Fruit fly (Drosophila melanogaster) whole organism, wandering third instar larva: ENCODE results near the gene INPP5E.

ENCODE experiments used
- CG32264 ChIP-seq: fragments of 200-800 bp; sonication (Bioruptor generic); optimal IDR thresholded peaks from 2 replicates; lab custom pipeline; 2016; ENCODE audit warnings: missing biosample characterization, missing genetic modification characterization
- CG9705 ChIP-seq: fragments of 200-800 bp; sonication (Bioruptor generic); optimal IDR thresholded peaks from 2 replicates; lab custom pipeline; 2018; ENCODE audit warnings: missing biosample characterization, mild to moderate bottlenecking, missing genetic modification characterization
- CrebA ChIP-seq: fragments of 200-800 bp; sonication (Bioruptor generic); optimal IDR thresholded peaks from 2 replicates; lab custom pipeline; 2016; ENCODE audit warnings: missing biosample characterization, mild to moderate bottlenecking, missing genetic modification characterization, borderline replicate concordance
- Dfd ChIP-seq: fragments of >200 bp; optimal IDR thresholded peaks from 2 replicates; lab custom pipeline; 2017; ENCODE audit warnings: missing biosample characterization, missing genetic modification characterization
- HLH106 ChIP-seq: fragments of 200-800 bp; optimal IDR thresholded peaks from 3 replicates; lab custom pipeline; 2019; ENCODE audit warnings: missing biosample characterization, mild to moderate bottlenecking, missing genetic modification characterization, moderate library complexity
- Hnf4 ChIP-seq: fragments of 200-800 bp; sonication (Bioruptor generic); optimal IDR thresholded peaks from 2 replicates; lab custom pipeline; 2016; ENCODE audit warnings: missing biosample characterization, mild to moderate bottlenecking, missing genetic modification characterization
- Hr78 ChIP-seq: fragments of >200 bp; optimal IDR thresholded peaks from 2 replicates; lab custom pipeline; 2017; ENCODE audit warnings: missing biosample characterization, missing genetic modification characterization
- Hr83 ChIP-seq: fragments of 200-300 bp; sonication (Bioruptor generic); optimal IDR thresholded peaks from 2 replicates; lab custom pipeline; 2016; ENCODE audit warnings: missing biosample characterization, mild to moderate bottlenecking, missing genetic modification characterization, moderate library complexity; ENCODE audit not compliant: poor library complexity, severe bottlenecking
- Jra ChIP-seq: sonication (Bioruptor generic); optimal IDR thresholded peaks from 2 replicates; lab custom pipeline; 2016; ENCODE audit warnings: missing biosample characterization, missing genetic modification characterization
- Mio ChIP-seq: sonication (Bioruptor generic); optimal IDR thresholded peaks from 2 replicates; lab custom pipeline; 2016; ENCODE audit warnings: missing biosample characterization, missing genetic modification characterization
- Myc ChIP-seq: fragments of >200 bp; optimal IDR thresholded peaks from 2 replicates; lab custom pipeline; 2017
- N ChIP-seq: fragments of >200 bp; optimal IDR thresholded peaks from 2 replicates; lab custom pipeline; 2018; ENCODE audit warnings: missing biosample characterization, missing external identifiers, missing genetic modification characterization
- OdsH ChIP-seq: fragments of 200-800 bp; sonication (Bioruptor generic); optimal IDR thresholded peaks from 2 replicates; lab custom pipeline; 2016; ENCODE audit warnings: missing biosample characterization, mild to moderate bottlenecking, missing genetic modification characterization
- Rel ChIP-seq, 2 experiments: fragments of 200-800 bp; sonication (Bioruptor generic) in 1 of 2; optimal IDR thresholded peaks; 2 replicates in 1 of 2; 3 replicates in 1 of 2; lab custom pipeline; 2016 to 2019; ENCODE audit warnings: mild to moderate bottlenecking in 2 of 2, missing biosample characterization in 2 of 2, missing genetic modification characterization in 2 of 2, moderate library complexity in 1 of 2
- Sp1 ChIP-seq: fragments of 200-800 bp; sonication (Bioruptor generic); optimal IDR thresholded peaks from 3 replicates; lab custom pipeline; 2019; ENCODE audit warnings: missing biosample characterization, mild to moderate bottlenecking, missing genetic modification characterization, moderate library complexity
- Vsx2 ChIP-seq: fragments of 200-300, 225-300 bp; sonication (Bioruptor generic); optimal IDR thresholded peaks from 2 replicates; lab custom pipeline; 2018; ENCODE audit warnings: missing biosample characterization, missing genetic modification characterization; ENCODE audit not compliant: partially characterized antibody
- br ChIP-seq: fragments of 200-800 bp; sonication (Bioruptor generic); optimal IDR thresholded peaks from 2 replicates; lab custom pipeline; 2016; ENCODE audit warnings: missing biosample characterization, missing genetic modification characterization
- brk ChIP-seq: fragments of 200-800 bp; sonication (Bioruptor generic); optimal IDR thresholded peaks from 2 replicates; lab custom pipeline; 2016; ENCODE audit warnings: missing biosample characterization, mild to moderate bottlenecking, missing genetic modification characterization
- dmrt93B ChIP-seq: fragments of 200-800 bp; sonication (Bioruptor generic); optimal IDR thresholded peaks from 2 replicates; lab custom pipeline; 2018; ENCODE audit warnings: missing biosample characterization, mild to moderate bottlenecking, missing genetic modification characterization
- dsf ChIP-seq: sonication (Bioruptor generic); optimal IDR thresholded peaks from 2 replicates; lab custom pipeline; 2016; ENCODE audit warnings: missing biosample characterization, missing genetic modification characterization, borderline replicate concordance
- ey ChIP-seq: fragments of 200-800 bp; sonication (Bioruptor generic); optimal IDR thresholded peaks from 2 replicates; lab custom pipeline; 2016; ENCODE audit warnings: missing biosample characterization, missing genetic modification characterization
- foxo ChIP-seq, 2 experiments: fragments of 200-800 bp; sonication (Bioruptor generic); optimal IDR thresholded peaks; 2 replicates in 1 of 2; 3 replicates in 1 of 2; lab custom pipeline; 2016 to 2017; ENCODE audit warnings: missing biosample characterization in 2 of 2, missing genetic modification characterization in 2 of 2
- fru ChIP-seq: fragments of 200-800 bp; sonication (Bioruptor generic); optimal IDR thresholded peaks from 3 replicates; lab custom pipeline; 2016; ENCODE audit warnings: missing biosample characterization, mild to moderate bottlenecking, missing genetic modification characterization
- h ChIP-seq: fragments of 200-800 bp; sonication (Bioruptor generic); optimal IDR thresholded peaks from 3 replicates; lab custom pipeline; 2016; ENCODE audit warnings: missing biosample characterization, mild to moderate bottlenecking, missing genetic modification characterization
- jim ChIP-seq: fragments of 175-275, 200-325 bp; sonication (Bioruptor generic); optimal IDR thresholded peaks from 2 replicates; lab custom pipeline; 2016; ENCODE audit warnings: missing biosample characterization, mild to moderate bottlenecking, missing genetic modification characterization
- lola ChIP-seq: fragments of >200 bp; optimal IDR thresholded peaks from 2 replicates; lab custom pipeline; 2017; ENCODE audit warnings: missing biosample characterization, missing genetic modification characterization
- pan ChIP-seq: fragments of >200 bp; optimal IDR thresholded peaks from 2 replicates; lab custom pipeline; 2017
- psq ChIP-seq: fragments of 200-800 bp; sonication (Bioruptor generic); optimal IDR thresholded peaks from 3 replicates; lab custom pipeline; 2017; ENCODE audit warnings: missing biosample characterization, mild to moderate bottlenecking, missing genetic modification characterization, moderate library complexity
- rgr ChIP-seq: fragments of 200-800 bp; sonication (Bioruptor generic); optimal IDR thresholded peaks from 3 replicates; lab custom pipeline; 2016; ENCODE audit warnings: missing biosample characterization, mild to moderate bottlenecking, missing genetic modification characterization
- sage ChIP-seq: fragments of 200-800 bp; sonication (Bioruptor generic); optimal IDR thresholded peaks from 2 replicates; lab custom pipeline; 2016; ENCODE audit warnings: missing biosample characterization, mild to moderate bottlenecking, missing genetic modification characterization
- tai ChIP-seq: sonication (Bioruptor generic); optimal IDR thresholded peaks from 2 replicates; lab custom pipeline; 2016; ENCODE audit warnings: missing biosample characterization, missing genetic modification characterization
- usp ChIP-seq: fragments of >200 bp; optimal IDR thresholded peaks from 2 replicates; lab custom pipeline; 2017; ENCODE audit warnings: missing biosample characterization, missing genetic modification characterization

Gene INPP5E

dm6 chr3L:12275572-12276042, 1.8 kb upstream of the INPP5E start:
- peak; percentile 61 for TF ChIP-seq Sp1 (GFP tag; lab: Kevin White, UChicago)
- peak; percentile 36 for TF ChIP-seq psq (GFP tag; lab: Kevin White, UChicago)
- peak; percentile 55 for TF ChIP-seq HLH106 (tag; lab: Kevin White, UChicago)
- no peak for TF ChIP-seq jim
- TF ChIP-seq dmrt93B: peak; percentile 26
- TF ChIP-seq CG9705: no peak
- peak; percentile 31 for TF ChIP-seq rgr (GFP tag; lab: Kevin White, UChicago)
- peak; percentile 41 for TF ChIP-seq OdsH (GFP tag; lab: Kevin White, UChicago)
- peak in 1 of 2 experiments; percentile 55 for TF ChIP-seq foxo (GFP tag; optimal IDR thresholded peaks at IDR 0.05; lab: Kevin White, UChicago)
- TF ChIP-seq pan (lab: Kevin White, UChicago): no peak
- peak; percentile 43 for TF ChIP-seq h
- TF ChIP-seq Rel (GFP tag; optimal IDR thresholded peaks at IDR 0.05; lab: Kevin White, UChicago): no peak
- TF ChIP-seq Rel (tag; optimal IDR thresholded peaks at IDR 0.05; lab: Kevin White, UChicago): peak; percentile 6
- TF ChIP-seq fru (GFP tag; lab: Kevin White, UChicago): peak; percentile 5
- TF ChIP-seq dsf (GFP tag; lab: Kevin White, UChicago): no peak

- TF ChIP-seq Hr78 (GFP tag; lab: Kevin White, UChicago) (no peak), rgr (GFP tag; lab: Kevin White, UChicago) (no peak), pan (lab: Kevin White, UChicago) (no peak), fru (GFP tag; lab: Kevin White, UChicago) (no peak), dsf (GFP tag; lab: Kevin White, UChicago) (no peak), Mio (no peak), CrebA (GFP tag; lab: Kevin White, UChicago) (no peak), Rel (GFP tag; optimal IDR thresholded peaks at IDR 0.05; lab: Kevin White, UChicago) (no peak), Rel (tag; optimal IDR thresholded peaks at IDR 0.05; lab: Kevin White, UChicago) (no peak), foxo (GFP tag; optimal IDR thresholded peaks at IDR 0.05; lab: Kevin White, UChicago) (no peak), N (no peak), h (no peak), br (no peak), Hnf4 (no peak), Myc (lab: Kevin White, UChicago) (no peak), Sp1 (GFP tag; lab: Kevin White, UChicago) (no peak), lola (GFP tag; lab: Kevin White, UChicago) (no peak), brk (no peak)
Measured at dm6 chr3L:12276495-12276894, 960 bp upstream of the INPP5E start.

- TF ChIP-seq Vsx2 (GFP tag; lab: Kevin White, UChicago) (no peak), Jra (GFP tag; lab: Kevin White, UChicago) (no peak), N (no peak), lola (GFP tag; lab: Kevin White, UChicago) (no peak), rgr (GFP tag; lab: Kevin White, UChicago) (no peak), brk (no peak), CG32264 (GFP tag; lab: Kevin White, UChicago) (no peak), CrebA (GFP tag; lab: Kevin White, UChicago) (no peak), Dfd (GFP tag; lab: Kevin White, UChicago) (no peak), usp (GFP tag; lab: Kevin White, UChicago) (no peak), HLH106 (tag; lab: Kevin White, UChicago) (no peak)
Measured at dm6 chr3L:12277880-12278287, 429 bp downstream of the INPP5E start.

dm6 chr3L:12287370-12287769, 9.9 kb downstream of the INPP5E start:
- TF ChIP-seq Hnf4 (no peak), dmrt93B (no peak), OdsH (GFP tag; lab: Kevin White, UChicago) (no peak), tai (GFP tag; lab: Kevin White, UChicago) (no peak), pan (lab: Kevin White, UChicago) (no peak), foxo (GFP tag; optimal IDR thresholded peaks at IDR 0.05; lab: Kevin White, UChicago) (no peak), dsf (GFP tag; lab: Kevin White, UChicago) (no peak), sage (no peak)

- TF ChIP-seq N (no peak), Hr83 (GFP tag; lab: Kevin White, UChicago) (no peak), OdsH (GFP tag; lab: Kevin White, UChicago) (no peak), Myc (lab: Kevin White, UChicago) (no peak), ey (GFP tag; lab: Kevin White, UChicago) (no peak), tai (GFP tag; lab: Kevin White, UChicago) (no peak)
Measured at dm6 chr3L:12289664-12290063, 12.2 kb downstream of the INPP5E start.
